Worm (Caenorhabditis elegans): ENCODE measurements around the gene srp-2.

Gene srp-2

ce11 chrV:808260-808659 is 45.8 kb downstream of the srp-2 start:
- TF ChIP-seq nhr-76 (tag; optimal IDR thresholded peaks at IDR 0.05) (no peak), ceh-9 (tag; optimal IDR thresholded peaks at IDR 0.05) (no peak), skn-1 (tag; optimal IDR thresholded peaks at IDR 0.05) (no peak), ama-1 (optimal IDR thresholded peaks at IDR 0.05) (no peak), aly-2 (tag; optimal IDR thresholded peaks at IDR 0.05) (no peak), nhr-12 (tag; optimal IDR thresholded peaks at IDR 0.05) (no peak), lin-15B (tag; optimal IDR thresholded peaks at IDR 0.05) (no peak), nhr-28 (tag; optimal IDR thresholded peaks at IDR 0.05) (no peak)

- TF ChIP-seq hmg-11 (tag; optimal IDR thresholded peaks at IDR 0.05) (peak; percentile 23), nfya-1 (tag; optimal IDR thresholded peaks at IDR 0.05; ENCODE audit: insufficient read depth) (peak; percentile 39), zag-1 (tag; optimal IDR thresholded peaks at IDR 0.05) (no peak), fkh-10 (GFP tag; optimal IDR thresholded peaks at IDR 0.05) (peak; percentile 30), nhr-77 (tag; optimal IDR thresholded peaks at IDR 0.05) (no peak), fkh-2 (tag; optimal IDR thresholded peaks at IDR 0.05) (no peak), ZK546.5 (tag; optimal IDR thresholded peaks at IDR 0.05) (no peak), R02D3.7 (tag; optimal IDR thresholded peaks at IDR 0.05) (no peak), jun-1 (tag; optimal IDR thresholded peaks at IDR 0.05) (no peak), snpc-4 (tag; optimal IDR thresholded peaks at IDR 0.05) (no peak), egl-5 (tag; optimal IDR thresholded peaks at IDR 0.05) (no peak), pha-4 (tag; optimal IDR thresholded peaks at IDR 0.05) (no peak), lin-15B (tag; optimal IDR thresholded peaks at IDR 0.05) (no peak), ceh-16 (tag; optimal IDR thresholded peaks at IDR 0.05) (no peak)
Measured at ce11 chrV:810281-810862, 47.9 kb downstream of the srp-2 start, which contains the start of gene R13D11.4. TSS of gene R13D11.4 (plus strand) at chrV:810812.

- no peak for TF ChIP-seq nfya-1 (tag; optimal IDR thresholded peaks at IDR 0.05; ENCODE audit: insufficient read depth)
- TF ChIP-seq unc-39 (tag; optimal IDR thresholded peaks at IDR 0.05) = no peak
- TF ChIP-seq zag-1 (tag; optimal IDR thresholded peaks at IDR 0.05) = no peak
- TF ChIP-seq ama-1 (optimal IDR thresholded peaks at IDR 0.05) = no peak
Measured at ce11 chrV:813101-813500, 50.7 kb downstream of the srp-2 start, which contains the start of gene R13D11.10. TSS of gene R13D11.10 (minus strand) at chrV:813201.
